Worm (Caenorhabditis elegans): Measurements from ENCODE around the gene gars-1.

gars-1 gene

ce11 chrIII:5112399-5112798 lies 51.0 kb downstream of the gars-1 start:
- TF ChIP-seq ceh-88 (GFP tag; IDR thresholded peaks at IDR 0.05) (no peak), lin-13 (GFP tag; optimal IDR thresholded peaks at IDR 0.05) (no peak), nhr-47 (tag; optimal IDR thresholded peaks at IDR 0.05) (no peak), ama-1 (optimal IDR thresholded peaks at IDR 0.05) (no peak), lin-39 (tag; optimal IDR thresholded peaks at IDR 0.05) (no peak), nhr-77 (tag; optimal IDR thresholded peaks at IDR 0.05) (no peak), vab-15 (tag; optimal IDR thresholded peaks at IDR 0.05) (no peak), tbx-2 (tag; optimal IDR thresholded peaks at IDR 0.05) (no peak), unc-62 (GFP tag; optimal IDR thresholded peaks at IDR 0.05) (no peak), egl-27 (tag; optimal IDR thresholded peaks at IDR 0.05) (no peak), elt-3 (tag; optimal IDR thresholded peaks at IDR 0.05) (no peak), lin-35 (GFP tag; optimal IDR thresholded peaks at IDR 0.05) (no peak), sptf-1 (tag; optimal IDR thresholded peaks at IDR 0.05) (no peak), hpl-2 (GFP tag; optimal IDR thresholded peaks at IDR 0.05) (no peak), ces-1 (GFP tag; optimal IDR thresholded peaks at IDR 0.05) (no peak), C04F5.9 (tag; optimal IDR thresholded peaks at IDR 0.05) (no peak)
